Worm (Caenorhabditis elegans): Measurements from ENCODE around the gene K08H2.2.

K08H2.2 gene

DNA sequence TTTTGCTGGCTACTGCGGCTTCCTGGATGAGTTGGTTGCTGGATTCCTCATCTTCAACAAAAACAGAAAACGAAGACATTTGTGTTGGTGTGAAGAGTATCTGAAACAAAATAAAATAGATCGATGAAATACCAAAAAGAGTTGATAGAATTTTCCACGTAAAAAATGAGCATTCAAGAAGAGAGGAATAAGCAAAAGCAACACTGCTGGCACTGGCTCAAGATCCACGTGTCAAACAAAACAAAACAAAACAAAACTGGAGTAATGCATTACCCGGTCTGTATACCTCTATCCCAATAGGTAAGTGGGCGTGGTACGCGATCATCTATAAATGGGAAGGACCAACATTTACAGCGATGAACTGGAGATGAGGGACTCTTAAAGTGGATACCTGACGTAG lies at the start of gene K08H2.2:
Gene K08H2.2, minus strand, starts transcription at position 101 of the 400 bp plus-strand sequence.
- TF ChIP-seq dpl-1 (GFP tag; optimal IDR thresholded peaks at IDR 0.05), result no peak
- no peak for TF ChIP-seq D2030.7 (GFP tag; IDR thresholded peaks at IDR 0.05)
- no peak for TF ChIP-seq sdz-38 (tag; optimal IDR thresholded peaks at IDR 0.05)
- TF ChIP-seq sptf-2 (GFP tag; optimal IDR thresholded peaks at IDR 0.05), result no peak
- no peak for TF ChIP-seq hsf-1 (GFP tag; IDR thresholded peaks at IDR 0.05)
- no peak for TF ChIP-seq F57C9.4 (tag; optimal IDR thresholded peaks at IDR 0.05)
- TF ChIP-seq F55B11.4 (tag; optimal IDR thresholded peaks at IDR 0.05; ENCODE audit: borderline replicate concordance, insufficient read depth), result no peak

DNA sequence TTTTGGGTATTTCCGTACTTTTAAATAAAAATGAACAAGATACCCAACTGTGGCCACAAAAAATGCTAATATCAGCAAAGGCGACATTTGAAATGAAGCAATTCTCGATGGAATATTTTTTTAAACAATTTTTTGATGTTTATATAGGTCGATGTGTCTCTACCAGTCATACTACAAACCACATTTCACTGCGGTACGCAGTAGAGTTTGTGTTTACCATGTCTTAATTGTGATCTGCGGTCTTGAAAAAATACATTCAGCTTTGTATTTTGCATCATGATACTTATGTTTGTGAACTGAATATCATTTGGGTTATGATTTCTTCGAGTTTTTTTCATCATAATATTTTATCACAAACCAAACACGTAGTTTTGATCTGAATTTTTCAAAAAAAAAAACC lies 49.3 kb upstream of the K08H2.2 start, which contains the start of gene cyp-14A4:
Gene cyp-14A4, minus strand, starts transcription at position 107 of the 400 bp plus-strand sequence.
- TF ChIP-seq attf-6 (GFP tag; IDR thresholded peaks at IDR 0.05) (no peak), nfya-1 (tag; optimal IDR thresholded peaks at IDR 0.05; ENCODE audit: borderline replicate concordance, insufficient read depth) (no peak), somi-1 (GFP tag; optimal IDR thresholded peaks at IDR 0.05) (no peak)

DNA sequence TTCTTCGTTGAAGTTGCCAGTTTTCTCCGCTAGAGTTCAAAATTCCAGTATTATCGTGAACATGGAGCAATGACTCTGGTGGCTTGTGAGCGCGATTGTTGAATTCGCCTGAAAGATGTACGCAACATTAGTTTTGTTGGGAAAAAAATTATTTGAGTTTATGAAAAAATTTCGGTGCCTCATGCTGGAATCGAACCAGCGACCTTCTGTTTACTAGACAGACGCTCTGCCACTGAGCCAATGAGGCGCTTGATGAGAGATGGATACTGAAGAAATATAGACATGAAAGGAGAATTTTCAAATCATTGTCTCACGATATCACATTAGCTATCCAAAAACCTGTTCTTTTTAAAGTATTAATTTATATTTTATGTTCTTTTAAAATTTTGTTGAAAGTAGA lies 48.7 kb upstream of the K08H2.2 start:
- TF ChIP-seq ets-4 (GFP tag; optimal IDR thresholded peaks at IDR 0.05), result no peak
- TF ChIP-seq B0019.2 (GFP tag; conservative IDR thresholded peaks at IDR 0.05), result no peak
- no peak for TF ChIP-seq aptf-2 (GFP tag; conservative IDR thresholded peaks at IDR 0.05)
- TF ChIP-seq nhr-120 (GFP tag; IDR thresholded peaks at IDR 0.05), result no peak
- no peak for TF ChIP-seq C06A6.2 (GFP tag; conservative IDR thresholded peaks at IDR 0.05)
- TF ChIP-seq sptf-2 (GFP tag; optimal IDR thresholded peaks at IDR 0.05), result no peak
- no peak for TF ChIP-seq lag-1 (GFP tag; IDR thresholded peaks at IDR 0.05)
- no peak for TF ChIP-seq hsf-1 (GFP tag; IDR thresholded peaks at IDR 0.05)
- TF ChIP-seq F39B2.1 (GFP tag; IDR thresholded peaks at IDR 0.05), result no peak
- TF ChIP-seq F22D6.2 (tag; optimal IDR thresholded peaks at IDR 0.05), result no peak
- TF ChIP-seq T26A5.8 (tag; optimal IDR thresholded peaks at IDR 0.05), result no peak
- TF ChIP-seq ama-1 (optimal IDR thresholded peaks at IDR 0.05), result no peak
- TF ChIP-seq ama-1 (GFP tag; optimal IDR thresholded peaks at IDR 0.05), result peak in 1 of 2 experiments; percentile 91
- TF ChIP-seq Y79H2A.3 (GFP tag; conservative IDR thresholded peaks at IDR 0.05), result no peak
- TF ChIP-seq T07F8.4 (tag; optimal IDR thresholded peaks at IDR 0.05), result peak; percentile 63
- TF ChIP-seq ztf-26 (tag; optimal IDR thresholded peaks at IDR 0.05), result peak; percentile 16
- TF ChIP-seq K11D2.4 (GFP tag; IDR thresholded peaks at IDR 0.05), result no peak
- TF ChIP-seq B0035.1 (tag; optimal IDR thresholded peaks at IDR 0.05), result peak; percentile 11
- peak; percentile 65 for TF ChIP-seq hmg-1.2 (GFP tag; IDR thresholded peaks at IDR 0.05)
- no peak for TF ChIP-seq ztf-28 (GFP tag; IDR thresholded peaks at IDR 0.05)
- TF ChIP-seq sea-2 (GFP tag; IDR thresholded peaks at IDR 0.05), result no peak
- TF ChIP-seq lin-26 (GFP tag; IDR thresholded peaks at IDR 0.05), result peak; percentile 95
- no peak for TF ChIP-seq F57A8.1 (GFP tag; optimal IDR thresholded peaks at IDR 0.05)
- TF ChIP-seq somi-1 (GFP tag; optimal IDR thresholded peaks at IDR 0.05), result no peak
- no peak for TF ChIP-seq ceh-100 (GFP tag; IDR thresholded peaks at IDR 0.05)
- no peak for TF ChIP-seq bed-2 (GFP tag; IDR thresholded peaks at IDR 0.05)
- TF ChIP-seq egrh-3 (GFP tag; IDR thresholded peaks at IDR 0.05), result 0 out of 2 replicates have a peak, but pooled peaks have one; percentile 13
- peak; percentile 1 for TF ChIP-seq ceh-27 (GFP tag; optimal IDR thresholded peaks at IDR 0.05)
- no peak for TF ChIP-seq bed-1 (GFP tag; IDR thresholded peaks at IDR 0.05)
- TF ChIP-seq unc-130 (GFP tag; optimal IDR thresholded peaks at IDR 0.05), result peak; percentile 13
- TF ChIP-seq ztf-3 (GFP tag; optimal IDR thresholded peaks at IDR 0.05), result no peak
- TF ChIP-seq attf-6 (GFP tag; IDR thresholded peaks at IDR 0.05), result no peak
- TF ChIP-seq nfya-1 (tag; optimal IDR thresholded peaks at IDR 0.05; ENCODE audit: borderline replicate concordance, insufficient read depth), result no peak
- TF ChIP-seq ZK185.1 (tag; optimal IDR thresholded peaks at IDR 0.05; ENCODE audit: poor library complexity, severe bottlenecking), result peak; percentile 48
- TF ChIP-seq madf-8 (GFP tag; conservative IDR thresholded peaks at IDR 0.05), result no peak
- no peak for TF ChIP-seq nhr-27 (tag; optimal IDR thresholded peaks at IDR 0.05)
- TF ChIP-seq snpc-1.1 (tag; optimal IDR thresholded peaks at IDR 0.05; ENCODE audit: insufficient read depth), result peak; percentile 2
- TF ChIP-seq C17E4.6 (GFP tag; IDR thresholded peaks at IDR 0.05), result no peak
- no peak for TF ChIP-seq fkh-3 (tag; optimal IDR thresholded peaks at IDR 0.05)
- TF ChIP-seq Y53G8AR.9 (GFP tag; conservative IDR thresholded peaks at IDR 0.05), result no peak

All from whole organism, young adult.